Worm (Caenorhabditis elegans) whole organism, mixed stage, embryonic: ENCODE data around the gene W08E12.8.

Source experiments
- M03D4.4 ChIP-seq: sonication (generic microtip); optimal IDR thresholded peaks from 2 replicates; lab custom pipeline; 2017; ENCODE audit warnings: mild to moderate bottlenecking, missing genetic modification characterization, missing compliant biosample characterization
- bed-3 ChIP-seq: fragments of 200-800 bp; sonication (Bioruptor generic); optimal IDR thresholded peaks from 3 replicates; lab custom pipeline; 2018; ENCODE audit warnings: mild to moderate bottlenecking, missing genetic modification characterization, moderate library complexity, missing compliant biosample characterization
- ceh-39 ChIP-seq: fragments of 150-350 bp; optimal IDR thresholded peaks from 2 replicates; lab custom pipeline; 2014; ENCODE audit warnings: missing biosample characterization, missing genetic modification characterization
- ceh-43 ChIP-seq: fragments of 200-800 bp; sonication (Bioruptor generic); optimal IDR thresholded peaks from 2 replicates; lab custom pipeline; 2018; ENCODE audit warnings: mild to moderate bottlenecking, missing genetic modification characterization, moderate library complexity, missing compliant biosample characterization
- ceh-83 ChIP-seq: fragments of 200-800 bp; sonication (Bioruptor generic); optimal IDR thresholded peaks from 2 replicates; lab custom pipeline; 2018; ENCODE audit warnings: mild to moderate bottlenecking, missing genetic modification characterization, missing compliant biosample characterization
- ces-1 ChIP-seq: fragments of 150-350 bp; optimal IDR thresholded peaks from 2 replicates; lab custom pipeline; 2014; ENCODE audit warnings: missing biosample characterization, missing genetic modification reagents, missing genetic modification characterization
- cnd-1 ChIP-seq: fragments of 200-800 bp; sonication (Bioruptor generic); optimal IDR thresholded peaks from 2 replicates; lab custom pipeline; 2018; ENCODE audit warnings: mild to moderate bottlenecking, missing genetic modification characterization, missing compliant biosample characterization
- elt-1 ChIP-seq: sonication (generic microtip); optimal IDR thresholded peaks from 2 replicates; lab custom pipeline; 2017; ENCODE audit warnings: missing genetic modification characterization, mild to moderate bottlenecking, missing compliant biosample characterization, antibody characterized with exemption, moderate library complexity, borderline replicate concordance; ENCODE audit not compliant: insufficient read depth
- elt-3 ChIP-seq: fragments of 150-350 bp; optimal IDR thresholded peaks from 2 replicates; lab custom pipeline; 2014; ENCODE audit warnings: missing biosample characterization, missing genetic modification characterization
- hlh-1 ChIP-seq: fragments of 150-350 bp; optimal IDR thresholded peaks from 2 replicates; lab custom pipeline; 2014; ENCODE audit warnings: missing biosample characterization, missing genetic modification reagents, missing genetic modification characterization
- lin-32 ChIP-seq: fragments of 200-800 bp; sonication (Bioruptor generic); optimal IDR thresholded peaks from 2 replicates; lab custom pipeline; 2018; ENCODE audit warnings: mild to moderate bottlenecking, missing genetic modification characterization, missing compliant biosample characterization
- lsy-2 ChIP-seq: fragments of 150-350 bp; optimal IDR thresholded peaks from 2 replicates; lab custom pipeline; 2014; ENCODE audit warnings: missing biosample characterization, missing genetic modification characterization
- mab-5 ChIP-seq: fragments of 150-350 bp; optimal IDR thresholded peaks from 2 replicates; lab custom pipeline; 2014; ENCODE audit warnings: missing biosample characterization, missing genetic modification characterization
- mls-2 ChIP-seq: sonication (generic microtip); optimal IDR thresholded peaks from 2 replicates; lab custom pipeline; 2016; ENCODE audit warnings: mild to moderate bottlenecking, missing genetic modification characterization, moderate library complexity, missing compliant biosample characterization
- nhr-2 ChIP-seq: fragments of 150-350 bp; optimal IDR thresholded peaks from 2 replicates; lab custom pipeline; 2014; ENCODE audit warnings: missing biosample characterization, missing genetic modification characterization
- nhr-28 ChIP-seq: fragments of 150-350 bp; optimal IDR thresholded peaks from 2 replicates; lab custom pipeline; 2014; ENCODE audit warnings: missing biosample characterization, missing genetic modification characterization
- nhr-76 ChIP-seq: sonication (generic microtip); optimal IDR thresholded peaks from 2 replicates; lab custom pipeline; 2017; ENCODE audit warnings: missing biosample characterization, missing genetic modification characterization
- pha-4 ChIP-seq: fragments of 150-350 bp; optimal IDR thresholded peaks from 2 replicates; lab custom pipeline; 2018; ENCODE audit warnings: missing biosample characterization, missing genetic modification reagents, missing genetic modification characterization
- sem-2 ChIP-seq: fragments of 200-800 bp; sonication (Bioruptor generic); optimal IDR thresholded peaks from 2 replicates; lab custom pipeline; 2018; ENCODE audit warnings: mild to moderate bottlenecking, missing genetic modification characterization, missing compliant biosample characterization
- snpc-4 ChIP-seq: fragments of 150-350 bp; optimal IDR thresholded peaks from 2 replicates; lab custom pipeline; 2014; ENCODE audit warnings: missing biosample characterization, missing genetic modification characterization
- sptf-1 ChIP-seq: sonication (generic microtip); optimal IDR thresholded peaks from 2 replicates; lab custom pipeline; 2017; ENCODE audit warnings: mild to moderate bottlenecking, missing genetic modification characterization, moderate library complexity, missing compliant biosample characterization
- tbx-8 ChIP-seq: fragments of 200-800 bp; sonication (Bioruptor generic); optimal IDR thresholded peaks from 2 replicates; lab custom pipeline; 2018; ENCODE audit warnings: mild to moderate bottlenecking, missing genetic modification characterization, moderate library complexity, missing compliant biosample characterization
- unc-120 ChIP-seq: sonication (generic microtip); optimal IDR thresholded peaks from 2 replicates; lab custom pipeline; 2017; ENCODE audit warnings: missing genetic modification characterization, missing compliant biosample characterization; ENCODE audit not compliant: poor library complexity, severe bottlenecking
- unc-39 ChIP-seq: fragments of 150-350 bp; optimal IDR thresholded peaks from 2 replicates; lab custom pipeline; 2014; ENCODE audit warnings: missing biosample characterization, missing genetic modification characterization
- unc-62 ChIP-seq: fragments of 150-350 bp; optimal IDR thresholded peaks from 2 replicates; lab custom pipeline; 2014; ENCODE audit warnings: missing biosample characterization, missing genetic modification reagents, missing genetic modification characterization
- ztf-11 ChIP-seq: fragments of 150-350 bp; optimal IDR thresholded peaks from 2 replicates; lab custom pipeline; 2014; ENCODE audit warnings: missing biosample characterization, missing genetic modification characterization

W08E12.8 gene

ce11 chrIV:3294553-3295185, 2.5 kb downstream of the W08E12.8 start, which contains the start of gene W08E12.7 (continued):
- no peak for TF ChIP-seq nhr-2
- TF ChIP-seq mab-5 (tag; lab: Kevin White, UChicago): peak; percentile 46
- TF ChIP-seq unc-120 (tag; lab: Kevin White, UChicago): peak; percentile 51
- TF ChIP-seq pha-4 (tag; lab: Kevin White, UChicago): peak; percentile 89
- peak; percentile 91 for TF ChIP-seq lsy-2
- TF ChIP-seq lin-32 (GFP tag; lab: Kevin White, UChicago): no peak
- no peak for TF ChIP-seq ztf-11 (tag; lab: Kevin White, UChicago)
- no peak for TF ChIP-seq ces-1 (GFP tag; lab: Kevin White, UChicago)
- TF ChIP-seq bed-3 (GFP tag; lab: Kevin White, UChicago): peak; percentile 28
- TF ChIP-seq unc-62 (GFP tag; lab: Kevin White, UChicago): peak; percentile 51
- peak; percentile 25 for TF ChIP-seq nhr-28
- TF ChIP-seq nhr-76 (tag; lab: Kevin White, UChicago): no peak

DNA sequence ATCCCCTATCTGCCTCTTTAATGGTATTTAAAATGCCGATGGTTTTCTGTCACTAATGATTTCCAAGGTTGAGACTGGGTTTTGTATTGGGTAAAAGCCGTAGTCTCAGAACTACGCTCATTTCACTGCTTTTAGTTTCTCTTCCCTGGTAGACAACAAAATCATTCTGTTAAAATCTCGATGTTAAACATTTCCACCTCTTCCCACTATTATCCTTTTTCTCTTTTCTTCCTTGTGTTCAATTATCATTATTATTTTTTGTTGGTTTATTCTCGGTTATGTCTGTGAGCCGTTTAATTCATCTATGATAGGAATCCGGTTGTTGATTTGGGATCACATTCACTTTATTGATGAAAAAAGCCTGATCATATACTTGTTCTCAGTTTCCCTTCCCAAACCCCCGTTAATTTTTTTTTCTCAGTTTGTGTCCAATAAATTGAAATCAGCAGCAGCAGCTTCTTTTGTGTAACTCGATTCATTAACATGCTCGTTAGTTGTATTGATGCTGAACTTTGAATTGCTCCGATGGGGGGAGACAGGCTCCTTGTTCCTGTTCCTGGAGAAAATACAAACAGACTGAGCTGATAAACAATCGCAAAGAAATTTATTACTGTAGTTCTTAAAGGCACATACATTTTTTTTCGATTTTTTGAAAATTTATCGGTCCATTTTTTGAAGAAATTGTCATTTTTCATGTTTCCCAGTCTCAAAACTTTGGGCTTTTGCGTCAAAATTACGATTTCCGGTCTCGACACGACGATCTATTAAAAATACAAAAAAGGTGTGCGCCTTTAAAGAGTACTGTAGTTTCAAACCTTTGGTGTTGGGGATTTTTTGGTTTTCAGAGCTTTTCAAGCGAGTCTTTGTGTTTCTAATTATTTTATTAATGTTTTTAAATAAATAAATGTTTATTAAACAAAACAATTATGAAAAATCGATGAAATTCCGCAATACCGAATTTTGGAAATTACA, 4.7 kb downstream of the W08E12.8 start:
- TF ChIP-seq ces-1 (GFP tag; lab: Kevin White, UChicago) (no peak), ceh-39 (tag; lab: Kevin White, UChicago) (no peak), snpc-4 (no peak), lsy-2 (no peak), mab-5 (tag; lab: Kevin White, UChicago) (no peak), unc-120 (tag; lab: Kevin White, UChicago) (no peak), M03D4.4 (no peak), sem-2 (GFP tag; lab: Kevin White, UChicago) (no peak), ceh-43 (GFP tag; lab: Kevin White, UChicago) (no peak), ztf-11 (tag; lab: Kevin White, UChicago) (no peak), hlh-1 (no peak), tbx-8 (GFP tag; lab: Kevin White, UChicago) (no peak)

DNA sequence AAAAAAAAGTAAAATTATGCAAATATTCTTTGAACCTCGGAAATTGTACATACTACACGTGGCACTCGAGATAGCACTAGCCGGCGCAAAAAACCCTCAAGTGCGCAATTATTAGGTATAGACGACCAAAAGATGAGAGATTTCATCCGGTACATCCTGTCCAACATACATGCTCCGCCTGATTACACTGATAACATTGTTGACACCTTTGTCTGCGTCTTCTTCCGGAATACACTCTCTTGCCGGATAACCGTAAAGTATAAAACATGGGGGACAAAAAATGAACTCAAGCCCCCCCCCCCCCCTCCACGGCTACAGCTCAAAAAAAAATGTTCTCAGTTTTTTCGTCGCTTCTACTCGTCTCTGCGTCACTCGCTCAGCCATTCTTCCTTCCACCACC, 6.1 kb downstream of the W08E12.8 start, which contains the start of gene W08E12.6:
Gene W08E12.6, plus strand, starts transcription at position 301 of the 400 bp plus-strand sequence.
- TF ChIP-seq sptf-1 (tag; lab: Kevin White, UChicago) (no peak), cnd-1 (tag; lab: Kevin White, UChicago) (no peak), unc-39 (tag; lab: Kevin White, UChicago) (no peak), unc-120 (tag; lab: Kevin White, UChicago) (no peak), ztf-11 (tag; lab: Kevin White, UChicago) (no peak), elt-1 (tag; lab: Kevin White, UChicago) (no peak), elt-3 (tag; lab: Kevin White, UChicago) (no peak), mls-2 (tag; lab: Kevin White, UChicago) (no peak), ceh-43 (GFP tag; lab: Kevin White, UChicago) (no peak)
- TF ChIP-seq, all 35 proteins: peak for 0

DNA sequence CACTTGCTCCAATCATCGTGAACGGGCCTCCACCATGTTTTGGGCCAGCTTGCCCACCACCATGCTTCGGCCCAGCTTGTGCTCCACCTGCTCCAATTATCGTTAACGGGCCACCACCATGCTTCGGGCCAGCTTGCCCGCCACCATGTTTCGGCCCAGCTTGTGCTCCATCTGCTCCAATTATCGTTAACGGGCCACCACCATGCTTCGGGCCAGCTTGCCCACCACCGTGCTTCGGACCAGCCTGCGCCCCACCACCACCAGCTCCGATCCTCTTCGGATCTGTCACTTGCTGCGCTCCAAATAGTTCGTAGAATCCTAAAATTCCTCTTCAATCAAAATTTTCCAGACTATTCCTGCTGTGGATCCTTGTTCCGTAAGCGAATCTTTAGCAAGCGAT, 7.1 kb downstream of the W08E12.8 start:
- TF ChIP-seq ceh-83 (GFP tag; lab: Kevin White, UChicago) (peak; percentile 46), unc-39 (tag; lab: Kevin White, UChicago) (no peak)

ce11 chrIV:3300492-3300891, 8.3 kb downstream of the W08E12.8 start, which contains the start of gene W08E12.5:
W08E12.5 (plus strand) TSS chrIV:3300792.
- TF ChIP-seq unc-62 (GFP tag; lab: Kevin White, UChicago) (no peak), lsy-2 (no peak), ztf-11 (tag; lab: Kevin White, UChicago) (no peak), cnd-1 (tag; lab: Kevin White, UChicago) (no peak), nhr-28 (no peak), tbx-8 (GFP tag; lab: Kevin White, UChicago) (no peak)
